Fruit fly (Drosophila melanogaster): ENCODE measurements around the gene CG3386.

Gene CG3386

dm6 chr3L:684749-685440 is 2.6 kb upstream of the CG3386 start (continued):
- no peak for TF ChIP-seq CG15011 (GFP tag; optimal IDR thresholded peaks at IDR 0.05)
- TF ChIP-seq az2 (GFP tag; optimal IDR thresholded peaks at IDR 0.05) = no peak
- TF ChIP-seq dm (GFP tag; optimal IDR thresholded peaks at IDR 0.05) = no peak
- TF ChIP-seq sqz (GFP tag; optimal IDR thresholded peaks at IDR 0.05) = no peak
- no peak for TF ChIP-seq CG7786 (GFP tag; optimal IDR thresholded peaks at IDR 0.05)
- TF ChIP-seq schlank (tag; optimal IDR thresholded peaks at IDR 0.05) = no peak
- no peak for TF ChIP-seq usp (GFP tag; optimal IDR thresholded peaks at IDR 0.05)
- no peak for TF ChIP-seq CG9876 (GFP tag; optimal IDR thresholded peaks at IDR 0.05)
- TF ChIP-seq bab2 (GFP tag; optimal IDR thresholded peaks at IDR 0.05) = no peak
- no peak for TF ChIP-seq CG9609 (GFP tag; optimal IDR thresholded peaks at IDR 0.05)
- TF ChIP-seq CG8388 (GFP tag; optimal IDR thresholded peaks at IDR 0.05) = no peak
- no peak for TF ChIP-seq CG13775 (GFP tag; optimal IDR thresholded peaks at IDR 0.05)
- no peak for TF ChIP-seq chinmo (GFP tag; IDR thresholded peaks at IDR 0.05; ENCODE audit: partially characterized antibody)
- no peak for TF ChIP-seq crp (GFP tag; optimal IDR thresholded peaks at IDR 0.05)
- no peak for TF ChIP-seq CG10431 (GFP tag; optimal IDR thresholded peaks at IDR 0.05)
- TF ChIP-seq Dip2 (GFP tag; IDR thresholded peaks at IDR 0.05) = no peak
- peak; percentile 86 for TF ChIP-seq grau (tag; optimal IDR thresholded peaks at IDR 0.05)
- TF ChIP-seq CG17802 (tag; optimal IDR thresholded peaks at IDR 0.05) = no peak
- TF ChIP-seq twi (tag; optimal IDR thresholded peaks at IDR 0.05) = no peak
- no peak for TF ChIP-seq Pdp1 (GFP tag; optimal IDR thresholded peaks at IDR 0.05)
- TF ChIP-seq CG31224 (GFP tag; IDR thresholded peaks at IDR 0.05) = no peak
- no peak for TF ChIP-seq CG8944 (GFP tag; optimal IDR thresholded peaks at IDR 0.05)
- no peak for TF ChIP-seq nerfin-1 (tag; optimal IDR thresholded peaks at IDR 0.05)
- TF ChIP-seq Abd-B (GFP tag; optimal IDR thresholded peaks at IDR 0.05) = no peak
- no peak for TF ChIP-seq Hr51 (GFP tag; optimal IDR thresholded peaks at IDR 0.05)
- no peak for TF ChIP-seq vvl (GFP tag; IDR thresholded peaks at IDR 0.05)
- TF ChIP-seq mld (GFP tag; IDR thresholded peaks at IDR 0.05; ENCODE audit: partially characterized antibody) = no peak

DNA sequence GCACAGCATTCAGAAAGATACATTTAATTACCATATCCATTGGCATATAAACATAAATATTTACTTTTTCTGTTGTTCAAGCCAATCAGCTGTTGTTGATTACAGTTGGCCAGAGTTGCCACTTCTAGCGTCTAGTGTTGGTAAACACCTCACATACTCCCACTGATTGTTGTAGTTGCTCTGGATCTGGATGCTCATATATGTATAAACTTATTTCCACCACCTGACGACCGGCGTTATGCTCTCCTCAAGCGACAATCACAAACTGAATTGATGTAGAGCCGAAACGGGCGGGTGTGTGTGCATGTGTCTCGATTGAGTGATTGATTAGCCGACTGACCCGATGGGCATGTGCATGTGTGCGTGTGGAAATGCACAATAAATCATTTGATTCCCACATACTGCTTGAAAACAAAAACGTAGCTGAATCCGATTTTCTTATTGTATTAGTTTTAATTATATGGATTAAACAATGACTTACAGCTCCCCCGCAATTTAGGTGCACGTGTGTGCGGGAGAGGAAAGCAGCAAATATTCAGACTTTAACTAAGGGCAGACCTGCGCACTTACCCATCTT is 389 bp downstream of the CG3386 start:
- TF ChIP-seq CG17186 (GFP tag; optimal IDR thresholded peaks at IDR 0.05) = peak; percentile 18
- peak; percentile 48 for TF ChIP-seq CG9797 (GFP tag; optimal IDR thresholded peaks at IDR 0.05)
- TF ChIP-seq gro (GFP tag; optimal IDR thresholded peaks at IDR 0.05) = peak; percentile 55
- no peak for TF ChIP-seq CG2129 (GFP tag; IDR thresholded peaks at IDR 0.05; ENCODE audit: partially characterized antibody)
- TF ChIP-seq hth (optimal IDR thresholded peaks at IDR 0.05) = no peak
- TF ChIP-seq Chrac-16 (GFP tag; optimal IDR thresholded peaks at IDR 0.05) = peak; percentile 16
- TF ChIP-seq CG18476 (GFP tag; optimal IDR thresholded peaks at IDR 0.05) = no peak
- peak; percentile 26 for TF ChIP-seq HLH54F (GFP tag; optimal IDR thresholded peaks at IDR 0.05)
- no peak for TF ChIP-seq CG1832 (GFP tag; optimal IDR thresholded peaks at IDR 0.05)
- TF ChIP-seq Sox100B (GFP tag; optimal IDR thresholded peaks at IDR 0.05) = no peak
- no peak for TF ChIP-seq ash1 (GFP tag; optimal IDR thresholded peaks at IDR 0.05)
- TF ChIP-seq gsb-n (tag; optimal IDR thresholded peaks at IDR 0.05) = peak; percentile 60
- TF ChIP-seq nom (GFP tag; optimal IDR thresholded peaks at IDR 0.05) = peak; percentile 20
- no peak for TF ChIP-seq ssp (GFP tag; IDR thresholded peaks at IDR 0.05)
- TF ChIP-seq HLH3B (GFP tag; IDR thresholded peaks at IDR 0.05) = no peak
- no peak for TF ChIP-seq Oaz (GFP tag; IDR thresholded peaks at IDR 0.05)
- TF ChIP-seq CG3995 (GFP tag; optimal IDR thresholded peaks at IDR 0.05) = no peak
- peak; percentile 29 for TF ChIP-seq Dip3 (GFP tag; optimal IDR thresholded peaks at IDR 0.05)
- peak; percentile 1 for TF ChIP-seq CG30403 (GFP tag; optimal IDR thresholded peaks at IDR 0.05)
- TF ChIP-seq CG3407 (GFP tag; optimal IDR thresholded peaks at IDR 0.05) = peak; percentile 49
- peak; percentile 47; the same call in 1 of the 2 replicates for TF ChIP-seq slbo (GFP tag; IDR thresholded peaks at IDR 0.05)
- TF ChIP-seq D19A (tag; optimal IDR thresholded peaks at IDR 0.05) = peak; percentile 7
- peak; percentile 32 for TF ChIP-seq CG2712 (tag; optimal IDR thresholded peaks at IDR 0.05)
